Worm (Caenorhabditis elegans) whole organism, L4 larva: ENCODE results near the gene C02D5.4.

Source experiments
- ZK546.5 ChIP-seq, 2 experiments: sonication (generic microtip); optimal IDR thresholded peaks; 2 replicates each; lab custom pipeline; 2017; ENCODE audit warnings: missing biosample characterization in 2 of 2, missing genetic modification characterization in 2 of 2
- ctbp-1 ChIP-seq: fragments of 200-800 bp; sonication (Bioruptor generic); IDR thresholded peaks from 2 replicates; pipeline ENCODE4 v1.3.6; 2022; ENCODE audit warnings: missing genetic modification reagents, missing genetic modification characterization, missing compliant biosample characterization
- dpl-1 ChIP-seq: fragments of 150-350 bp; optimal IDR thresholded peaks from 2 replicates; lab custom pipeline; 2014; ENCODE audit warnings: missing biosample characterization, missing genetic modification reagents, missing genetic modification characterization
- egl-27 ChIP-seq: sonication (generic microtip); optimal IDR thresholded peaks from 3 replicates; lab custom pipeline; 2017; ENCODE audit warnings: missing biosample characterization, missing genetic modification reagents, missing genetic modification characterization
- fkh-10 ChIP-seq: fragments of 150-350 bp; optimal IDR thresholded peaks from 2 replicates; lab custom pipeline; 2014; ENCODE audit warnings: missing biosample characterization, missing genetic modification reagents, missing genetic modification characterization
- fos-1 ChIP-seq: fragments of 150-350 bp; optimal IDR thresholded peaks from 2 replicates; lab custom pipeline; 2014; ENCODE audit warnings: missing biosample characterization, missing genetic modification characterization
- nhr-28 ChIP-seq: fragments of 150-350 bp; optimal IDR thresholded peaks from 2 replicates; lab custom pipeline; 2014; ENCODE audit warnings: missing biosample characterization, missing genetic modification characterization
- rbr-2 ChIP-seq: sonication (generic microtip); optimal IDR thresholded peaks from 2 replicates; lab custom pipeline; 2016; ENCODE audit warnings: missing genotype, missing genetic modification characterization, missing compliant biosample characterization
- vab-7 ChIP-seq: fragments of 200-800 bp; sonication (Bioruptor generic); IDR thresholded peaks from 2 replicates; pipeline ENCODE4 v1.3.6; 2022; ENCODE audit warnings: missing genetic modification reagents, missing genetic modification characterization, missing compliant biosample characterization
- ztf-7 ChIP-seq: fragments of 150-350 bp; optimal IDR thresholded peaks from 2 replicates; lab custom pipeline; 2014; ENCODE audit warnings: missing biosample characterization, missing genetic modification characterization

- no peak for TF ChIP-seq rbr-2 (tag; lab: Kevin White, UChicago)
- TF ChIP-seq vab-7 = no peak
- TF ChIP-seq ctbp-1 (GFP tag; lab: Robert Waterston, UW) = no peak
- TF ChIP-seq dpl-1 = no peak
- TF ChIP-seq nhr-28 (tag; lab: Kevin White, UChicago) = peak; percentile 18
- TF ChIP-seq egl-27 (tag; lab: Kevin White, UChicago) = no peak
- TF ChIP-seq ztf-7 (tag; lab: Kevin White, UChicago) = no peak
- TF ChIP-seq fos-1 = no peak
- no peak for TF ChIP-seq ZK546.5 (tag; optimal IDR thresholded peaks at IDR 0.05; lab: Kevin White, UChicago)
- no peak for TF ChIP-seq fkh-10 (GFP tag; lab: Kevin White, UChicago)
These were observed 22.3 kb downstream of the C02D5.4 start for ce11 chrIII:8574299-8574698.
